Worm (Caenorhabditis elegans): ENCODE data around the gene fbxa-54.

DNA sequence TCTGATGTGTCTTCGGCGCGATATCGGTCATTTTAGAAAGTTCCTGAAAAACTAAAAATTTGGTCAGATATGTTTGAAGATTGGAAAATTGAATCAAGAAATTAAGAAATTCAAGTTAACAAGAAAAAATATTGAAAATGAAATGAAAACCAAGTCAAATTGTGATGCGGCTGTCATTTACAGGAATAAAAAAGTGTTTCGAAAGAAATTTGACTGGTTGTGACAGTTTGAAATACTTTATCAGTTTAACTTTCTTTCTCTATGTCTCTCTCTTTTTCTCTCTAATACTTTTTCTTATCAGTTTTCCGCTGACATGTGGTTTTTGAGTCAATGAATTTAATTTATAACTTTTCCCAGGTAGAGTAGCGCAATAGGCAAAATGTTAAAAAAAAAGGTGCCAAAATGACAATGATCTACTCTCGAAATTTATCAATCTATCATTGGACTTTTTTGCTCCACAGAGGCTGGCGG is 20.1 kb upstream of the fbxa-54 start, which contains the start of gene fbxa-55:
- TF ChIP-seq mab-5 (tag; optimal IDR thresholded peaks at IDR 0.05) (no peak), nhr-28 (tag; optimal IDR thresholded peaks at IDR 0.05) (no peak), elt-1 (tag; optimal IDR thresholded peaks at IDR 0.05; ENCODE audit: borderline replicate concordance, insufficient read depth) (no peak), lsy-2 (tag; optimal IDR thresholded peaks at IDR 0.05) (no peak), nhr-237 (tag; optimal IDR thresholded peaks at IDR 0.05) (no peak), lin-13 (tag; optimal IDR thresholded peaks at IDR 0.05) (no peak)

Data from whole organism, mixed stage, embryonic.